Worm (Caenorhabditis elegans) whole organism, L1 larva: ENCODE data around the gene Y54G11A.3.

Experiments
- aly-2 ChIP-seq: fragments of 150-350 bp; optimal IDR thresholded peaks from 2 replicates; lab custom pipeline; 2014; ENCODE audit warnings: missing biosample characterization, missing genetic modification characterization
- ceh-82 ChIP-seq, 3 experiments: fragments of 150-350 bp in 1 of 3; sonication (generic microtip) in 2 of 3; optimal IDR thresholded peaks; 2 replicates each; lab custom pipeline; 2014 to 2017; ENCODE audit warnings: missing biosample characterization in 3 of 3, missing genetic modification characterization in 3 of 3
- elt-3 ChIP-seq, 6 experiments: fragments of 150-350 bp in 1 of 6; sonication (generic microtip); optimal IDR thresholded peaks; 2 replicates each; lab custom pipeline; 2017 to 2018; ENCODE audit warnings: missing biosample characterization in 6 of 6, missing genetic modification characterization in 6 of 6, inconsistent platforms in 1 of 6
- fos-1 ChIP-seq: fragments of 150-350 bp; optimal IDR thresholded peaks from 2 replicates; lab custom pipeline; 2014; ENCODE audit warnings: missing biosample characterization, missing genetic modification characterization
- lin-13 ChIP-seq: fragments of 150-350 bp; optimal IDR thresholded peaks from 2 replicates; lab custom pipeline; 2014; ENCODE audit warnings: missing biosample characterization, missing genetic modification reagents, missing genetic modification characterization
- lin-39 ChIP-seq: fragments of 150-350 bp; optimal IDR thresholded peaks from 2 replicates; lab custom pipeline; 2014; ENCODE audit warnings: missing biosample characterization, missing genetic modification reagents, missing genetic modification characterization
- nhr-12 ChIP-seq: sonication (generic microtip); optimal IDR thresholded peaks from 2 replicates; lab custom pipeline; 2017; ENCODE audit warnings: missing biosample characterization, missing genetic modification characterization
- nhr-19 ChIP-seq: fragments of 200-800 bp; sonication (Bioruptor generic); conservative IDR thresholded peaks from 2 replicates; pipeline ENCODE4 v1.3.6; 2022; ENCODE audit warnings: missing genetic modification characterization, missing compliant biosample characterization
- rnt-1 ChIP-seq: sonication (generic microtip); optimal IDR thresholded peaks from 2 replicates; lab custom pipeline; 2016; ENCODE audit warnings: mild to moderate bottlenecking, missing genetic modification characterization, moderate library complexity, missing compliant biosample characterization
- skn-1 ChIP-seq: fragments of 150-350 bp; optimal IDR thresholded peaks from 2 replicates; lab custom pipeline; 2014; ENCODE audit warnings: missing biosample characterization, missing genetic modification characterization
- unc-30 ChIP-seq: sonication (generic microtip); optimal IDR thresholded peaks from 2 replicates; lab custom pipeline; 2017; ENCODE audit warnings: missing biosample characterization, missing genetic modification characterization

ce11 chrII:14255850-14256249, 20.6 kb upstream of the Y54G11A.3 start:
- no peak for TF ChIP-seq lin-13
- no peak for TF ChIP-seq rnt-1 (tag; lab: Kevin White, UChicago)
- TF ChIP-seq skn-1 = no peak
- TF ChIP-seq fos-1 (tag; lab: Kevin White, UChicago) = no peak
- TF ChIP-seq nhr-19 (GFP tag; lab: Robert Waterston, UW) = no peak
- no peak for TF ChIP-seq ceh-82 (tag; optimal IDR thresholded peaks at IDR 0.05; lab: Kevin White, UChicago)
- TF ChIP-seq unc-30 (tag; lab: Kevin White, UChicago) = no peak
- no peak for TF ChIP-seq nhr-12 (tag; lab: Kevin White, UChicago)
- TF ChIP-seq lin-39 (tag; lab: Kevin White, UChicago) = no peak
- no peak for TF ChIP-seq elt-3 (tag; optimal IDR thresholded peaks at IDR 0.05; lab: Kevin White, UChicago)
- no peak for TF ChIP-seq aly-2 (tag; lab: Kevin White, UChicago)
